Fruit fly (Drosophila melanogaster) whole organism, wandering third instar larva: ENCODE data around the gene Jhbp4.

ENCODE experiments used
- Abd-B ChIP-seq: fragments of >200 bp; optimal IDR thresholded peaks from 2 replicates; lab custom pipeline; 2017; ENCODE audit warnings: missing biosample characterization, missing genetic modification characterization
- CG32264 ChIP-seq: fragments of 200-800 bp; sonication (Bioruptor generic); optimal IDR thresholded peaks from 2 replicates; lab custom pipeline; 2016; ENCODE audit warnings: missing biosample characterization, missing genetic modification characterization
- CG9705 ChIP-seq: fragments of 200-800 bp; sonication (Bioruptor generic); optimal IDR thresholded peaks from 2 replicates; lab custom pipeline; 2018; ENCODE audit warnings: missing biosample characterization, mild to moderate bottlenecking, missing genetic modification characterization
- CrebA ChIP-seq: fragments of 200-800 bp; sonication (Bioruptor generic); optimal IDR thresholded peaks from 2 replicates; lab custom pipeline; 2016; ENCODE audit warnings: missing biosample characterization, mild to moderate bottlenecking, missing genetic modification characterization, borderline replicate concordance
- Dfd ChIP-seq: fragments of >200 bp; optimal IDR thresholded peaks from 2 replicates; lab custom pipeline; 2017; ENCODE audit warnings: missing biosample characterization, missing genetic modification characterization
- Dif ChIP-seq: fragments of 200-275, 200-300 bp; sonication (Bioruptor generic); optimal IDR thresholded peaks from 2 replicates; lab custom pipeline; 2018; ENCODE audit warnings: missing biosample characterization, missing genetic modification characterization; ENCODE audit not compliant: partially characterized antibody
- GATAd ChIP-seq: sonication (Bioruptor generic); optimal IDR thresholded peaks from 2 replicates; lab custom pipeline; 2016; ENCODE audit warnings: missing biosample characterization, missing genetic modification characterization
- HLH106 ChIP-seq: fragments of 200-800 bp; optimal IDR thresholded peaks from 3 replicates; lab custom pipeline; 2019; ENCODE audit warnings: missing biosample characterization, mild to moderate bottlenecking, missing genetic modification characterization, moderate library complexity
- Hnf4 ChIP-seq: fragments of 200-800 bp; sonication (Bioruptor generic); optimal IDR thresholded peaks from 2 replicates; lab custom pipeline; 2016; ENCODE audit warnings: missing biosample characterization, mild to moderate bottlenecking, missing genetic modification characterization
- Hr78 ChIP-seq: fragments of >200 bp; optimal IDR thresholded peaks from 2 replicates; lab custom pipeline; 2017; ENCODE audit warnings: missing biosample characterization, missing genetic modification characterization
- Hr83 ChIP-seq: fragments of 200-300 bp; sonication (Bioruptor generic); optimal IDR thresholded peaks from 2 replicates; lab custom pipeline; 2016; ENCODE audit warnings: missing biosample characterization, mild to moderate bottlenecking, missing genetic modification characterization, moderate library complexity; ENCODE audit not compliant: poor library complexity, severe bottlenecking
- Jra ChIP-seq: sonication (Bioruptor generic); optimal IDR thresholded peaks from 2 replicates; lab custom pipeline; 2016; ENCODE audit warnings: missing biosample characterization, missing genetic modification characterization
- Mio ChIP-seq: sonication (Bioruptor generic); optimal IDR thresholded peaks from 2 replicates; lab custom pipeline; 2016; ENCODE audit warnings: missing biosample characterization, missing genetic modification characterization
- Myc ChIP-seq: fragments of >200 bp; optimal IDR thresholded peaks from 2 replicates; lab custom pipeline; 2017
- N ChIP-seq: fragments of >200 bp; optimal IDR thresholded peaks from 2 replicates; lab custom pipeline; 2018; ENCODE audit warnings: missing biosample characterization, missing external identifiers, missing genetic modification characterization
- OdsH ChIP-seq: fragments of 200-800 bp; sonication (Bioruptor generic); optimal IDR thresholded peaks from 2 replicates; lab custom pipeline; 2016; ENCODE audit warnings: missing biosample characterization, mild to moderate bottlenecking, missing genetic modification characterization
- Rel ChIP-seq, 2 experiments: fragments of 200-800 bp; sonication (Bioruptor generic) in 1 of 2; optimal IDR thresholded peaks; 2 replicates in 1 of 2; 3 replicates in 1 of 2; lab custom pipeline; 2016 to 2019; ENCODE audit warnings: mild to moderate bottlenecking in 2 of 2, missing biosample characterization in 2 of 2, missing genetic modification characterization in 2 of 2, moderate library complexity in 1 of 2
- Sp1 ChIP-seq: fragments of 200-800 bp; sonication (Bioruptor generic); optimal IDR thresholded peaks from 3 replicates; lab custom pipeline; 2019; ENCODE audit warnings: missing biosample characterization, mild to moderate bottlenecking, missing genetic modification characterization, moderate library complexity
- Vsx2 ChIP-seq: fragments of 200-300, 225-300 bp; sonication (Bioruptor generic); optimal IDR thresholded peaks from 2 replicates; lab custom pipeline; 2018; ENCODE audit warnings: missing biosample characterization, missing genetic modification characterization; ENCODE audit not compliant: partially characterized antibody
- br ChIP-seq: fragments of 200-800 bp; sonication (Bioruptor generic); optimal IDR thresholded peaks from 2 replicates; lab custom pipeline; 2016; ENCODE audit warnings: missing biosample characterization, missing genetic modification characterization
- brk ChIP-seq: fragments of 200-800 bp; sonication (Bioruptor generic); optimal IDR thresholded peaks from 2 replicates; lab custom pipeline; 2016; ENCODE audit warnings: missing biosample characterization, mild to moderate bottlenecking, missing genetic modification characterization
- dl ChIP-seq, 2 experiments: fragments of 175-275, 200-275 bp in 1 of 2; fragments of 200-275 bp in 1 of 2; sonication (Bioruptor generic); optimal IDR thresholded peaks; lab custom pipeline; 2018; ENCODE audit warnings: mild to moderate bottlenecking in 2 of 2, missing biosample characterization in 2 of 2, missing genetic modification characterization in 2 of 2, moderate library complexity in 2 of 2; ENCODE audit not compliant: partially characterized antibody in 2 of 2, insufficient read depth in 1 of 2
- dmrt93B ChIP-seq: fragments of 200-800 bp; sonication (Bioruptor generic); optimal IDR thresholded peaks from 2 replicates; lab custom pipeline; 2018; ENCODE audit warnings: missing biosample characterization, mild to moderate bottlenecking, missing genetic modification characterization
- dsf ChIP-seq: sonication (Bioruptor generic); optimal IDR thresholded peaks from 2 replicates; lab custom pipeline; 2016; ENCODE audit warnings: missing biosample characterization, missing genetic modification characterization, borderline replicate concordance
- ey ChIP-seq: fragments of 200-800 bp; sonication (Bioruptor generic); optimal IDR thresholded peaks from 2 replicates; lab custom pipeline; 2016; ENCODE audit warnings: missing biosample characterization, missing genetic modification characterization
- foxo ChIP-seq, 2 experiments: fragments of 200-800 bp; sonication (Bioruptor generic); optimal IDR thresholded peaks; 2 replicates in 1 of 2; 3 replicates in 1 of 2; lab custom pipeline; 2016 to 2017; ENCODE audit warnings: missing biosample characterization in 2 of 2, missing genetic modification characterization in 2 of 2
- fru ChIP-seq: fragments of 200-800 bp; sonication (Bioruptor generic); optimal IDR thresholded peaks from 3 replicates; lab custom pipeline; 2016; ENCODE audit warnings: missing biosample characterization, mild to moderate bottlenecking, missing genetic modification characterization
- h ChIP-seq: fragments of 200-800 bp; sonication (Bioruptor generic); optimal IDR thresholded peaks from 3 replicates; lab custom pipeline; 2016; ENCODE audit warnings: missing biosample characterization, mild to moderate bottlenecking, missing genetic modification characterization
- jim ChIP-seq: fragments of 175-275, 200-325 bp; sonication (Bioruptor generic); optimal IDR thresholded peaks from 2 replicates; lab custom pipeline; 2016; ENCODE audit warnings: missing biosample characterization, mild to moderate bottlenecking, missing genetic modification characterization
- lola ChIP-seq: fragments of >200 bp; optimal IDR thresholded peaks from 2 replicates; lab custom pipeline; 2017; ENCODE audit warnings: missing biosample characterization, missing genetic modification characterization
- pan ChIP-seq: fragments of >200 bp; optimal IDR thresholded peaks from 2 replicates; lab custom pipeline; 2017
- psq ChIP-seq: fragments of 200-800 bp; sonication (Bioruptor generic); optimal IDR thresholded peaks from 3 replicates; lab custom pipeline; 2017; ENCODE audit warnings: missing biosample characterization, mild to moderate bottlenecking, missing genetic modification characterization, moderate library complexity
- rgr ChIP-seq: fragments of 200-800 bp; sonication (Bioruptor generic); optimal IDR thresholded peaks from 3 replicates; lab custom pipeline; 2016; ENCODE audit warnings: missing biosample characterization, mild to moderate bottlenecking, missing genetic modification characterization
- sage ChIP-seq: fragments of 200-800 bp; sonication (Bioruptor generic); optimal IDR thresholded peaks from 2 replicates; lab custom pipeline; 2016; ENCODE audit warnings: missing biosample characterization, mild to moderate bottlenecking, missing genetic modification characterization
- sv ChIP-seq: fragments of 200-800 bp; sonication (Bioruptor generic); optimal IDR thresholded peaks from 3 replicates; lab custom pipeline; 2016; ENCODE audit warnings: missing biosample characterization, missing genetic modification characterization
- tai ChIP-seq: sonication (Bioruptor generic); optimal IDR thresholded peaks from 2 replicates; lab custom pipeline; 2016; ENCODE audit warnings: missing biosample characterization, missing genetic modification characterization
- usp ChIP-seq: fragments of >200 bp; optimal IDR thresholded peaks from 2 replicates; lab custom pipeline; 2017; ENCODE audit warnings: missing biosample characterization, missing genetic modification characterization
- woc ChIP-seq: sonication (Bioruptor generic); optimal IDR thresholded peaks from 2 replicates; lab custom pipeline; 2016; ENCODE audit warnings: missing biosample characterization, mild to moderate bottlenecking, missing genetic modification characterization

Gene Jhbp4

DNA sequence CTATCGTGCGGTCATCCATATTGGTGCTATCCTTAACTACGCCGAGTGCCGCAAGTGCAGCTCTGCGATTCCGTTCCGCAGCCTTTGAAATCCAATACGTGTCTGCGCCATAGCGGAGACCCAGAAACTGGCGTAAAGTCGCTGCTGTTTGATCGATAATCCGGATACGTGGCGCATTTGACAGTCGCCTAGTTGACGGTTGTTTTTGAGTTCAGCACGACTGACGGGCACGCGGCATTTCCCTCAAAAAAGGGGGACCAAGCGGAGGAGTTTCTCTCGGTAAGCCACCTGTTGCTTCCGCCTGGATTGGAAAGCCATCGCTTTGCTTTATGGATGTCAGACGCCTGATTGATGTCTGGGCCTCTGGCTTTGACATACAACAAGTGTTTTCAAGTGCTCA, 24.2 kb downstream of the Jhbp4 start, which contains the start of gene CG10185:
Gene CG10185 (minus strand): TSS at position 101 of the 400 bp plus-strand sequence.
- no peak for TF ChIP-seq lola (GFP tag; lab: Kevin White, UChicago)
- TF ChIP-seq HLH106 (tag; lab: Kevin White, UChicago), result no peak
- no peak for TF ChIP-seq Hr78 (GFP tag; lab: Kevin White, UChicago)
- TF ChIP-seq sv (GFP tag; lab: Kevin White, UChicago), result no peak
- TF ChIP-seq Mio (GFP tag; lab: Kevin White, UChicago), result no peak
- no peak for TF ChIP-seq N (GFP tag; lab: Kevin White, UChicago)
- no peak for TF ChIP-seq CG32264 (GFP tag; lab: Kevin White, UChicago)
- TF ChIP-seq h, result no peak
- no peak for TF ChIP-seq Jra (GFP tag; lab: Kevin White, UChicago)
- no peak for TF ChIP-seq usp (GFP tag; lab: Kevin White, UChicago)
- TF ChIP-seq dl (GFP tag; optimal IDR thresholded peaks at IDR 0.05; lab: Kevin White, UChicago; ENCODE audit: insufficient read depth in 1 of 2, partially characterized antibody in 2 of 2), result no peak
- TF ChIP-seq GATAd (GFP tag; lab: Kevin White, UChicago), result no peak

dm6 chr3R:16069266-16069665, 26.0 kb downstream of the Jhbp4 start:
- no peak for TF ChIP-seq Hnf4 (GFP tag; lab: Kevin White, UChicago)
- TF ChIP-seq Dif (GFP tag; lab: Kevin White, UChicago), result no peak
- no peak for TF ChIP-seq Vsx2
- no peak for TF ChIP-seq foxo (GFP tag; optimal IDR thresholded peaks at IDR 0.05; lab: Kevin White, UChicago)
- TF ChIP-seq sage (GFP tag; lab: Kevin White, UChicago), result no peak
- no peak for TF ChIP-seq Myc (lab: Kevin White, UChicago)
- TF ChIP-seq pan, result no peak
- no peak for TF ChIP-seq dl (GFP tag; optimal IDR thresholded peaks at IDR 0.05; lab: Kevin White, UChicago; ENCODE audit: insufficient read depth in 1 of 2, partially characterized antibody in 2 of 2)
- TF ChIP-seq sv (GFP tag; lab: Kevin White, UChicago), result no peak
- no peak for TF ChIP-seq CG32264 (GFP tag; lab: Kevin White, UChicago)
- no peak for TF ChIP-seq N (GFP tag; lab: Kevin White, UChicago)
- TF ChIP-seq dsf (GFP tag; lab: Kevin White, UChicago), result no peak

- peak; percentile 90 for TF ChIP-seq OdsH (GFP tag; lab: Kevin White, UChicago)
- TF ChIP-seq jim (GFP tag; lab: Kevin White, UChicago), result no peak
- TF ChIP-seq dsf (GFP tag; lab: Kevin White, UChicago), result no peak
- TF ChIP-seq HLH106 (tag; lab: Kevin White, UChicago), result peak; percentile 57
- peak; percentile 79 for TF ChIP-seq br
- TF ChIP-seq psq (GFP tag; lab: Kevin White, UChicago), result peak; percentile 80
- TF ChIP-seq brk (GFP tag; lab: Kevin White, UChicago), result no peak
- TF ChIP-seq Dif (GFP tag; lab: Kevin White, UChicago), result peak; percentile 25
- no peak for TF ChIP-seq Jra (GFP tag; lab: Kevin White, UChicago)
- peak; percentile 77 for TF ChIP-seq woc (GFP tag; lab: Kevin White, UChicago)
- TF ChIP-seq tai, result no peak
- peak; percentile 87 for TF ChIP-seq fru (GFP tag; lab: Kevin White, UChicago)
- no peak for TF ChIP-seq Myc (lab: Kevin White, UChicago)
- TF ChIP-seq Hnf4 (GFP tag; lab: Kevin White, UChicago), result no peak
- no peak for TF ChIP-seq CG32264 (GFP tag; lab: Kevin White, UChicago)
- TF ChIP-seq h, result peak; percentile 90
- no peak for TF ChIP-seq Rel (GFP tag; optimal IDR thresholded peaks at IDR 0.05; lab: Kevin White, UChicago)
- TF ChIP-seq Rel (tag; optimal IDR thresholded peaks at IDR 0.05; lab: Kevin White, UChicago), result no peak
- TF ChIP-seq Sp1 (GFP tag; lab: Kevin White, UChicago), result no peak
- no peak for TF ChIP-seq Vsx2
- peak; percentile 39 for TF ChIP-seq sage (GFP tag; lab: Kevin White, UChicago)
- TF ChIP-seq GATAd (GFP tag; lab: Kevin White, UChicago), result no peak
- TF ChIP-seq ey (GFP tag; lab: Kevin White, UChicago), result peak; percentile 80
- TF ChIP-seq sv (GFP tag; lab: Kevin White, UChicago), result peak; percentile 54
- no peak for TF ChIP-seq dmrt93B
- TF ChIP-seq Hr83 (GFP tag; lab: Kevin White, UChicago), result peak; percentile 29
- TF ChIP-seq pan, result no peak
- no peak for TF ChIP-seq dl (GFP tag; optimal IDR thresholded peaks at IDR 0.05; lab: Kevin White, UChicago; ENCODE audit: insufficient read depth in 1 of 2, partially characterized antibody in 2 of 2)
- TF ChIP-seq lola (GFP tag; lab: Kevin White, UChicago), result no peak
- TF ChIP-seq N (GFP tag; lab: Kevin White, UChicago), result no peak
- no peak for TF ChIP-seq Mio (GFP tag; lab: Kevin White, UChicago)
- TF ChIP-seq Hr78 (GFP tag; lab: Kevin White, UChicago), result no peak
- TF ChIP-seq Abd-B, result no peak
- TF ChIP-seq Dfd (GFP tag; lab: Kevin White, UChicago), result no peak
- TF ChIP-seq rgr (GFP tag; lab: Kevin White, UChicago), result peak; percentile 87
- peak; percentile 56 for TF ChIP-seq CrebA (GFP tag; lab: Kevin White, UChicago)
- TF ChIP-seq foxo (GFP tag; optimal IDR thresholded peaks at IDR 0.05; lab: Kevin White, UChicago), result peak in 1 of 2 experiments; percentile 87
- no peak for TF ChIP-seq CG9705 (GFP tag; lab: Kevin White, UChicago)
- TF ChIP-seq usp (GFP tag; lab: Kevin White, UChicago), result no peak
Measured at dm6 chr3R:16071689-16072580, 28.6 kb downstream of the Jhbp4 start.
